Worm (Caenorhabditis elegans): Measurements from ENCODE around the gene npr-41.

ce11 chrII:11535924-11536323, 25.5 kb downstream of the npr-41 start:
- TF ChIP-seq nhr-2 (tag; optimal IDR thresholded peaks at IDR 0.05) (no peak), elt-1 (tag; optimal IDR thresholded peaks at IDR 0.05; ENCODE audit: borderline replicate concordance, insufficient read depth) (no peak)
